Fruit fly (Drosophila melanogaster) whole organism, pupa: ENCODE results near the gene Lasp.
A peak's percentile ranks its signal among the peaks of the same experiment; 100 is the strongest.

Experiments used
- CG13204 ChIP-seq: fragments of 200-800 bp; sonication (Bioruptor generic); optimal IDR thresholded peaks from 2 replicates; lab custom pipeline; 2018; ENCODE audit warnings: missing biosample characterization, mild to moderate bottlenecking, missing genetic modification characterization, moderate library complexity
- CG15710 ChIP-seq: fragments of 200-800 bp; sonication (Bioruptor generic); optimal IDR thresholded peaks from 2 replicates; lab custom pipeline; 2018; ENCODE audit warnings: missing biosample characterization, mild to moderate bottlenecking, missing genetic modification characterization, moderate library complexity
- CG17806 ChIP-seq: fragments of 200-800 bp; sonication (Bioruptor generic); optimal IDR thresholded peaks from 2 replicates; lab custom pipeline; 2018; ENCODE audit warnings: missing biosample characterization, mild to moderate bottlenecking, missing genetic modification characterization, moderate library complexity
- CG32121 ChIP-seq: fragments of 200-800 bp; sonication (Bioruptor generic); IDR thresholded peaks from 2 replicates; pipeline ENCODE4 v1.3.6; 2022; ENCODE audit warnings: missing biosample characterization, missing genetic modification characterization
- CG34367 ChIP-seq: fragments of 200-800 bp; sonication (Bioruptor generic); optimal IDR thresholded peaks from 2 replicates; lab custom pipeline; 2018; ENCODE audit warnings: missing biosample characterization, mild to moderate bottlenecking, missing genetic modification characterization
- CG4496 ChIP-seq: fragments of 200-800 bp; sonication (Bioruptor generic); IDR thresholded peaks from 3 replicates; pipeline ENCODE4 v1.3.6; 2022; ENCODE audit warnings: missing biosample characterization, missing genetic modification characterization
- CG8301 ChIP-seq: fragments of 200-800 bp; sonication (Bioruptor generic); optimal IDR thresholded peaks from 2 replicates; lab custom pipeline; 2018; ENCODE audit warnings: missing biosample characterization, mild to moderate bottlenecking, missing genetic modification characterization
- D1 ChIP-seq: fragments of 200-800 bp; sonication (Bioruptor generic); optimal IDR thresholded peaks from 2 replicates; lab custom pipeline; 2018; ENCODE audit warnings: missing biosample characterization, mild to moderate bottlenecking, missing genetic modification characterization, moderate library complexity
- EcR ChIP-seq: fragments of 200-800 bp; sonication (Bioruptor generic); optimal IDR thresholded peaks from 3 replicates; lab custom pipeline; 2019; ENCODE audit warnings: missing biosample characterization, missing genetic modification characterization, mild to moderate bottlenecking, moderate library complexity, missing genetic modification reagents
- Ets98B ChIP-seq: fragments of 200-800 bp; sonication (Bioruptor generic); IDR thresholded peaks from 2 replicates; pipeline ENCODE4 v1.3.6; 2022; ENCODE audit warnings: missing biosample characterization, missing genetic modification characterization
- Pif1A ChIP-seq: fragments of 200-800 bp; sonication (Bioruptor generic); optimal IDR thresholded peaks from 3 replicates; lab custom pipeline; 2016; ENCODE audit warnings: missing biosample characterization, missing genetic modification characterization
- Pif1B ChIP-seq: fragments of 200-800 bp; sonication (Bioruptor generic); optimal IDR thresholded peaks from 3 replicates; lab custom pipeline; 2016; ENCODE audit warnings: missing biosample characterization, missing genetic modification characterization
- gl ChIP-seq: fragments of 200-800 bp; sonication (Bioruptor generic); optimal IDR thresholded peaks from 2 replicates; lab custom pipeline; 2018; ENCODE audit warnings: missing biosample characterization, mild to moderate bottlenecking, missing genetic modification characterization
- rn ChIP-seq: fragments of 200-800 bp; sonication (Bioruptor generic); IDR thresholded peaks from 2 replicates; pipeline ENCODE4 v1.3.6; 2022; ENCODE audit warnings: missing biosample characterization, missing genetic modification characterization

DNA sequence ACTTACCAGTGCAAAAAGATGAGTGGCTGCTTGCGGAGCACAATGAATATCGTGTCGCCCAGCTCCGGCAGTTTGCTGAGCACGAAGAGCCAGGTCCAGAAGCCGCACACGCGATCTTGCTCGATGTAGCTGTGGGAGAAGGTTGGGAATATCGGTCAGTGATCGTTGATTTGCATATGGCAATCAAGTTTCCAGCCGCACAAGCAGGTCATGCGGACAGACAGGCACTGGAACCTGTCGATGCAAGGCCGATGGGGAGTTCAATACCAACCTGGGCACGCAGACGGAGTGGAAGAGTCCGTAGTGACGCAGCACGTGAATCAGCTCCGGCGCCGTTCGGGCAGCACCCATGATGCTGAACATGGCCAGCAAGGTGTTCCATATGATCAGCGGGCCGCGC is 60.4 kb downstream of the Lasp start:
- no peak for TF ChIP-seq rn (GFP tag; lab: Robert Waterston, UW)
- TF ChIP-seq Pif1A (GFP tag; lab: Kevin White, UChicago) = no peak
- peak; percentile 80 for TF ChIP-seq EcR (GFP tag; lab: Kevin White, UChicago)
- TF ChIP-seq CG4496 = no peak
- TF ChIP-seq CG34367 (tag; lab: Kevin White, UChicago) = no peak
- no peak for TF ChIP-seq gl (tag; lab: Kevin White, UChicago)
- no peak for TF ChIP-seq CG15710
- TF ChIP-seq Pif1B (GFP tag; lab: Kevin White, UChicago) = no peak
- TF ChIP-seq D1 (tag; lab: Kevin White, UChicago) = no peak
- no peak for TF ChIP-seq CG17806 (tag; lab: Kevin White, UChicago)
- TF ChIP-seq CG8301 (tag; lab: Kevin White, UChicago) = no peak
- no peak for TF ChIP-seq Ets98B
- TF ChIP-seq CG32121 = no peak
- TF ChIP-seq CG13204 (GFP tag; lab: Kevin White, UChicago) = no peak
